Fruit fly (Drosophila melanogaster) whole organism, prepupa: Measurements from ENCODE around the gene Mnt.
A peak's percentile ranks its signal among the peaks of the same experiment; 100 is the strongest.

Source experiments
- Blimp-1 ChIP-seq: fragments of 200-800 bp; sonication (Bioruptor generic); optimal IDR thresholded peaks from 3 replicates; lab custom pipeline; 2017; ENCODE audit warnings: missing biosample characterization, missing genetic modification characterization, mild to moderate bottlenecking, moderate library complexity, missing genetic modification reagents
- CG10631 ChIP-seq: fragments of 200-800 bp; sonication (Bioruptor generic); optimal IDR thresholded peaks from 2 replicates; lab custom pipeline; 2016; ENCODE audit warnings: missing biosample characterization, missing genetic modification characterization
- CG11294 ChIP-seq: fragments of 200-800 bp; sonication (Bioruptor generic); IDR thresholded peaks from 2 replicates; pipeline ENCODE4 v1.3.6; 2022; ENCODE audit warnings: missing biosample characterization, missing genetic modification characterization
- CG11902 ChIP-seq: fragments of 200-800 bp; sonication (Bioruptor generic); optimal IDR thresholded peaks from 3 replicates; lab custom pipeline; 2016; ENCODE audit warnings: missing biosample characterization, missing genetic modification characterization
- CG15336 ChIP-seq: fragments of 200-800 bp; sonication (Bioruptor generic); IDR thresholded peaks from 2 replicates; pipeline ENCODE4 v1.3.6; 2022; ENCODE audit warnings: missing biosample characterization, missing genetic modification characterization
- CG1621 ChIP-seq: fragments of 200-800 bp; sonication (Bioruptor generic); optimal IDR thresholded peaks from 3 replicates; lab custom pipeline; 2018; ENCODE audit warnings: missing biosample characterization, mild to moderate bottlenecking, missing genetic modification characterization
- CG16779 ChIP-seq: fragments of 200-800 bp; sonication (Bioruptor generic); optimal IDR thresholded peaks from 3 replicates; lab custom pipeline; 2017; ENCODE audit warnings: missing biosample characterization, mild to moderate bottlenecking, missing genetic modification characterization
- CG3032 ChIP-seq: fragments of 200-800 bp; optimal IDR thresholded peaks from 2 replicates; lab custom pipeline; 2019; ENCODE audit warnings: missing biosample characterization, mild to moderate bottlenecking, missing genetic modification characterization, moderate library complexity
- CG3919 ChIP-seq: fragments of 200-800 bp; sonication (Bioruptor generic); optimal IDR thresholded peaks from 3 replicates; lab custom pipeline; 2016; ENCODE audit warnings: missing biosample characterization, missing genetic modification characterization
- CG4318 ChIP-seq: fragments of 200-800 bp; sonication (Bioruptor generic); optimal IDR thresholded peaks from 3 replicates; lab custom pipeline; 2017; ENCODE audit warnings: missing biosample characterization, mild to moderate bottlenecking, missing genetic modification characterization
- CG6163 ChIP-seq: fragments of 200-800 bp; sonication (Bioruptor generic); IDR thresholded peaks from 3 replicates; pipeline ENCODE4 v1.3.6; 2022; ENCODE audit warnings: missing biosample characterization, missing genetic modification characterization
- CG6276 ChIP-seq: fragments of 200-800 bp; sonication (Bioruptor generic); optimal IDR thresholded peaks from 2 replicates; lab custom pipeline; 2017; ENCODE audit warnings: missing biosample characterization, mild to moderate bottlenecking, missing genetic modification characterization
- CG6808 ChIP-seq: fragments of 200-800 bp; sonication (Bioruptor generic); optimal IDR thresholded peaks from 3 replicates; lab custom pipeline; 2017; ENCODE audit warnings: missing biosample characterization, missing genetic modification characterization, mild to moderate bottlenecking, moderate library complexity, missing genetic modification reagents
- CG6854 ChIP-seq: fragments of 200-800 bp; sonication (Bioruptor generic); optimal IDR thresholded peaks from 2 replicates; lab custom pipeline; 2017; ENCODE audit warnings: missing biosample characterization, mild to moderate bottlenecking, missing genetic modification characterization
- CG8119 ChIP-seq: fragments of 200-800 bp; sonication (Bioruptor generic); IDR thresholded peaks from 3 replicates; pipeline ENCODE4 v1.3.6; 2022; ENCODE audit warnings: missing biosample characterization, missing genetic modification characterization
- CG8632 ChIP-seq: fragments of 200-800 bp; sonication (Bioruptor generic); optimal IDR thresholded peaks from 3 replicates; lab custom pipeline; 2016; ENCODE audit warnings: missing biosample characterization, missing genetic modification characterization
- CG9139 ChIP-seq: fragments of 200-800 bp; sonication (Bioruptor generic); optimal IDR thresholded peaks from 3 replicates; lab custom pipeline; 2017; ENCODE audit warnings: missing biosample characterization, mild to moderate bottlenecking, missing genetic modification characterization
- Eip78C ChIP-seq: fragments of 200-800 bp; sonication (Bioruptor generic); peaks from one replicate; lab custom pipeline; 2016; ENCODE audit warnings: missing biosample characterization, missing genetic modification characterization
- Eip93F ChIP-seq: fragments of 200-800 bp; sonication (Bioruptor generic); optimal IDR thresholded peaks from 2 replicates; lab custom pipeline; 2016; ENCODE audit warnings: missing biosample characterization, mild to moderate bottlenecking, missing genetic modification characterization
- Gug ChIP-seq: fragments of 200-800 bp; sonication (Bioruptor generic); IDR thresholded peaks from 2 replicates; pipeline ENCODE4 v1.3.6; 2022; ENCODE audit warnings: missing biosample characterization, missing genetic modification characterization
- Hr38 ChIP-seq: sonication (Bioruptor generic); optimal IDR thresholded peaks from 2 replicates; lab custom pipeline; 2016; ENCODE audit warnings: missing biosample characterization, missing genetic modification characterization
- Lpt ChIP-seq: fragments of 200-800 bp; sonication (Bioruptor generic); optimal IDR thresholded peaks from 3 replicates; lab custom pipeline; 2016; ENCODE audit warnings: missing biosample characterization, missing genetic modification characterization
- Met ChIP-seq: fragments of 200-800 bp; sonication (Bioruptor generic); optimal IDR thresholded peaks from 3 replicates; lab custom pipeline; 2016; ENCODE audit warnings: missing biosample characterization, missing genetic modification characterization
- OdsH ChIP-seq: fragments of 200-800 bp; sonication (Bioruptor generic); optimal IDR thresholded peaks from 3 replicates; lab custom pipeline; 2016; ENCODE audit warnings: missing biosample characterization, missing genetic modification characterization
- Sox102F ChIP-seq: fragments of 200-800 bp; sonication (Bioruptor generic); optimal IDR thresholded peaks from 2 replicates; lab custom pipeline; 2016; ENCODE audit warnings: missing biosample characterization, mild to moderate bottlenecking, missing genetic modification characterization
- Sox14 ChIP-seq: fragments of 200-800 bp; sonication (Bioruptor generic); optimal IDR thresholded peaks from 3 replicates; lab custom pipeline; 2016; ENCODE audit warnings: missing biosample characterization, missing genetic modification characterization
- Sox15 ChIP-seq: fragments of 200-800 bp; sonication (Bioruptor generic); optimal IDR thresholded peaks from 3 replicates; lab custom pipeline; 2016; ENCODE audit warnings: missing biosample characterization, missing genetic modification characterization
- achi ChIP-seq: fragments of 200-800 bp; sonication (Bioruptor generic); optimal IDR thresholded peaks from 3 replicates; lab custom pipeline; 2016; ENCODE audit warnings: missing biosample characterization, missing genetic modification characterization
- acj6 ChIP-seq: fragments of 200-800 bp; sonication (Bioruptor generic); optimal IDR thresholded peaks from 3 replicates; lab custom pipeline; 2016; ENCODE audit warnings: missing biosample characterization, missing genetic modification characterization
- cyc ChIP-seq: fragments of 200-800 bp; sonication (Bioruptor generic); optimal IDR thresholded peaks from 3 replicates; lab custom pipeline; 2016; ENCODE audit warnings: missing biosample characterization, missing genetic modification characterization
- dac ChIP-seq: fragments of 200-800 bp; sonication (Bioruptor generic); optimal IDR thresholded peaks from 2 replicates; lab custom pipeline; 2017; ENCODE audit warnings: missing biosample characterization, mild to moderate bottlenecking, missing genetic modification characterization
- dsx ChIP-seq: fragments of 200-800 bp; optimal IDR thresholded peaks from 3 replicates; lab custom pipeline; 2019; ENCODE audit warnings: missing biosample characterization, mild to moderate bottlenecking, missing genetic modification characterization, moderate library complexity; ENCODE audit not compliant: poor library complexity, severe bottlenecking
- esn ChIP-seq: fragments of 200-800 bp; sonication (Bioruptor generic); optimal IDR thresholded peaks from 2 replicates; lab custom pipeline; 2016; ENCODE audit warnings: missing biosample characterization, mild to moderate bottlenecking, missing genetic modification characterization, moderate library complexity
- fd85E ChIP-seq: fragments of 200-800 bp; sonication (Bioruptor generic); optimal IDR thresholded peaks from 3 replicates; lab custom pipeline; 2016; ENCODE audit warnings: missing biosample characterization, missing genetic modification characterization
- fkh ChIP-seq: fragments of 200-800 bp; sonication (Bioruptor generic); optimal IDR thresholded peaks from 3 replicates; lab custom pipeline; 2017; ENCODE audit warnings: missing biosample characterization, mild to moderate bottlenecking, missing genetic modification characterization, moderate library complexity
- lz ChIP-seq: fragments of 200-800 bp; sonication (Bioruptor generic); optimal IDR thresholded peaks from 3 replicates; lab custom pipeline; 2016; ENCODE audit warnings: missing biosample characterization, missing genetic modification characterization
- net ChIP-seq: fragments of 200-800 bp; sonication (Bioruptor generic); optimal IDR thresholded peaks from 3 replicates; lab custom pipeline; 2016; ENCODE audit warnings: missing biosample characterization, missing genetic modification characterization
- ss ChIP-seq, 2 experiments: fragments of 200-800 bp; sonication (Bioruptor generic); optimal IDR thresholded peaks; 2 replicates in 1 of 2; 3 replicates in 1 of 2; lab custom pipeline; 2017 to 2018; ENCODE audit warnings: mild to moderate bottlenecking in 2 of 2, missing biosample characterization in 2 of 2, missing genetic modification characterization in 2 of 2, moderate library complexity in 1 of 2
- vri ChIP-seq: fragments of 200-800 bp; sonication (Bioruptor generic); optimal IDR thresholded peaks from 3 replicates; lab custom pipeline; 2016; ENCODE audit warnings: missing biosample characterization, mild to moderate bottlenecking, missing genetic modification characterization

Gene Mnt

DNA sequence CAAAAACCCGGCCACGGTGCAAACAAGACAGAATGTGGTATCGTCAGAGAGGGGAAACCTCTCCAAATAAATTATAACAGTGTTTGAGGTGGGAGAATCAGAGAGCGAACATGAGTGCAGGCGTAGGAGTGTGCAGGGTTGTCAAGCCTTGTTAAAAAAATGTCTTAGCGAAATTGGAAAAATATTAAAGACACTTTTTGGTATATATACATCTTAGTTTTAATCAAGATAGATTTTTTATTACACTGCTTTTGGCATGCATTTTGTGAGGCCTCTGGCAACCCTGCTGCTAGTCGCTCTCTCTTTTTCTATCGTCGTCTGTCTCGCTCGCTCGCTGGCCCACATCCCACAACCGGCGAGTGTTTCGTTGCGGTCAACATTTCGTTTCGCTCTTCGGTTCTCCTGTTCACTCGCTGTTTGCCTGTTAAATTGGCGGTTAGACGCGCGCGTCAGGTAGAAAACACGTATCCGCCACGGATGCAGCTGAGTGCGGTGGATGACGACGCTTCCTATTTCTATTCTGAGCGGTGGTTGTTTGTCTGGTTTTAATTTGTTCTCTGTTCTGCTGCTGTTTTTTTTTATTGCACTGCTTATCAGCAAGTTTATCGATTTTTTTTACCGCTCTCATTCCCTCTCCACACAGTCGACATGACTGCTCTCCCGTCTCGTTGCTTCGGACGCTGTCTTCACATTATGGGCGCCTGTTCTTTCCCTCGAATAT lies 70.6 kb downstream of the Mnt start (continued):
- TF ChIP-seq CG9139 (GFP tag; lab: Kevin White, UChicago): peak; percentile 98
- peak; percentile 98 for TF ChIP-seq CG16779 (tag; lab: Kevin White, UChicago)
- peak; percentile 98 for TF ChIP-seq CG6808 (GFP tag; lab: Kevin White, UChicago)
- peak; percentile 99 for TF ChIP-seq OdsH (GFP tag; lab: Kevin White, UChicago)
- peak; percentile 99 for TF ChIP-seq esn (GFP tag; lab: Kevin White, UChicago)
- peak; percentile 99 for TF ChIP-seq CG11902 (GFP tag; lab: Kevin White, UChicago)
- peak; percentile 97 to 99 for TF ChIP-seq ss (GFP tag; optimal IDR thresholded peaks at IDR 0.05; lab: Kevin White, UChicago)
- TF ChIP-seq CG6276 (GFP tag; lab: Kevin White, UChicago): peak; percentile 98
- peak; percentile 95 for TF ChIP-seq fd85E (GFP tag; lab: Kevin White, UChicago)
- peak; percentile 98 for TF ChIP-seq Sox102F (GFP tag; lab: Kevin White, UChicago)
- peak; percentile 95 for TF ChIP-seq dsx (GFP tag; lab: Kevin White, UChicago)
- TF ChIP-seq Lpt (GFP tag; lab: Kevin White, UChicago): peak; percentile 99
- peak; percentile 97 for TF ChIP-seq dac
- peak; percentile 99 for TF ChIP-seq lz
- TF ChIP-seq achi: peak; percentile 98
- TF ChIP-seq CG3032 (tag; lab: Kevin White, UChicago): peak; percentile 98
- TF ChIP-seq CG8632 (GFP tag; lab: Kevin White, UChicago): peak; percentile 99
- TF ChIP-seq CG3919: peak; percentile 99
- TF ChIP-seq CG1621 (tag; lab: Kevin White, UChicago): peak; percentile 98
- TF ChIP-seq Eip78C: peak; percentile 100
- peak; percentile 99 for TF ChIP-seq CG11294 (GFP tag; lab: Robert Waterston, UW)
- peak; percentile 99 for TF ChIP-seq Met (GFP tag; lab: Kevin White, UChicago)
- TF ChIP-seq CG10631: peak; percentile 99
- peak; percentile 99 for TF ChIP-seq Gug (GFP tag; lab: Robert Waterston, UW)
- TF ChIP-seq net (GFP tag; lab: Kevin White, UChicago): peak; percentile 99
- TF ChIP-seq Eip93F: peak; percentile 99
- peak; percentile 99 for TF ChIP-seq vri (GFP tag; lab: Kevin White, UChicago)
- TF ChIP-seq Hr38 (GFP tag; lab: Kevin White, UChicago): peak; percentile 88
- TF ChIP-seq fkh (GFP tag; lab: Kevin White, UChicago): peak; percentile 98
- TF ChIP-seq CG4318 (GFP tag; lab: Kevin White, UChicago): peak; percentile 97
- peak; percentile 99 for TF ChIP-seq Sox15 (GFP tag; lab: Kevin White, UChicago)
- peak; percentile 99 for TF ChIP-seq Sox14 (GFP tag; lab: Kevin White, UChicago)
- peak; percentile 97 for TF ChIP-seq Blimp-1
- TF ChIP-seq CG6163 (GFP tag; lab: Robert Waterston, UW): peak; percentile 100
- peak; percentile 99 for TF ChIP-seq cyc (GFP tag; lab: Kevin White, UChicago)
- TF ChIP-seq CG6854 (GFP tag; lab: Kevin White, UChicago): peak; percentile 98
- peak; percentile 99 for TF ChIP-seq CG15336 (GFP tag; lab: Robert Waterston, UW)
- peak; percentile 99 for TF ChIP-seq CG8119
- peak; percentile 99 for TF ChIP-seq acj6

DNA sequence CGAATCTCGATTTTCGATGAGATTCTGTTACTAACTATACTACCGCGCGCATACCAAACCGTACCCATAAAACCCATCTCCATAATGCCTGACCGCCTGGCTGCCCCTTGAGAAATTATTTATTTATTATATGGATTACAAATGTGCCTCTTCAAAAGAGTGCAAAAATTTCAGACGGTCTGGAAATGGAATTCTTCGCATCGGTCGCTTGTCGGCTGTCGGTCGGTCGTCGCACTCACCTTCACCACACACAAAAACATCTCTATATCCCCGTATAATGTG lies 71.1 kb downstream of the Mnt start:
- peak; percentile 77 for TF ChIP-seq Eip93F
- TF ChIP-seq CG10631: no peak
